Worm (Caenorhabditis elegans): Measurements from ENCODE around the gene W07G4.1.
A peak's percentile ranks its signal among the peaks of the same experiment; 100 is the strongest.

W07G4.1 gene

DNA sequence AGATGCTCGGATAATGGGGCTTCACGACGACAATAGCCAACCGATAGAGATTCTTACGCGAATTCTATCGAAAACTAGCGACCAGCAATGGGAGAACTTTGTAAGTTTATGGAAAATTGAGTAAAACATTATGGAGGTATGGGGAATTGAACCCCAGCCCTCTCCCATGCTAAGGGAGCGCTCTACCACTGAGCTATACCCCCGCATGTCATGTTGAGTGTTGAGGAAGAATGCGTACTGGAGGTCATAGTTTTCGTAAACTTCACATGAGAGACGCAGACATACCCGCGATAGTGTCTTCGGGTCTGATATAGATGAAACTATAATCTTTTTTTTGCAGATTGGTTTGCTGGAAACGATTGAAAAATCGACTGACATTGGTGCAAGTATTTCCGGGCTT is 29.9 kb upstream of the W07G4.1 start:
- TF ChIP-seq nhr-25 (tag; optimal IDR thresholded peaks at IDR 0.05; ENCODE audit: borderline replicate concordance, insufficient read depth) = no peak
- peak; percentile 64 for TF ChIP-seq mxl-3 (GFP tag; optimal IDR thresholded peaks at IDR 0.05)
- TF ChIP-seq nhr-42 (GFP tag; IDR thresholded peaks at IDR 0.05) = 0 out of 2 replicates have a peak, but pooled peaks have one; percentile 48
- no peak for TF ChIP-seq ama-1 (optimal IDR thresholded peaks at IDR 0.05)
- TF ChIP-seq nhr-10 (tag; optimal IDR thresholded peaks at IDR 0.05) = no peak
- peak; percentile 28 for TF ChIP-seq aly-2 (tag; optimal IDR thresholded peaks at IDR 0.05)
- TF ChIP-seq T20F7.1 (GFP tag; optimal IDR thresholded peaks at IDR 0.05) = no peak
- no peak for TF ChIP-seq jun-1 (tag; optimal IDR thresholded peaks at IDR 0.05)
- no peak for TF ChIP-seq nhr-237 (tag; optimal IDR thresholded peaks at IDR 0.05)
- TF ChIP-seq daf-12 (tag; optimal IDR thresholded peaks at IDR 0.05) = no peak
- no peak for TF ChIP-seq Y48G9A.11 (GFP tag; IDR thresholded peaks at IDR 0.05)
- peak; percentile 92 for TF ChIP-seq pha-4 (GFP tag; IDR thresholded peaks at IDR 0.05)
- TF ChIP-seq pha-4 (tag; optimal IDR thresholded peaks at IDR 0.05) = no peak
- TF ChIP-seq ZK337.2 (GFP tag; IDR thresholded peaks at IDR 0.05) = 0 out of 2 replicates have a peak, but pooled peaks have one; percentile 49
- peak; percentile 77 for TF ChIP-seq ztf-7 (tag; optimal IDR thresholded peaks at IDR 0.05)
- TF ChIP-seq nhr-41 (GFP tag; IDR thresholded peaks at IDR 0.05) = peak; percentile 89
- TF ChIP-seq aha-1 (tag) = peak; percentile 42
- no peak for TF ChIP-seq set-16 (GFP tag; IDR thresholded peaks at IDR 0.05)
- TF ChIP-seq ceh-28 (tag; optimal IDR thresholded peaks at IDR 0.05) = no peak
- TF ChIP-seq spr-3 (GFP tag; optimal IDR thresholded peaks at IDR 0.05) = peak; percentile 86
- peak; percentile 69; the same call in 1 of the 2 replicates for TF ChIP-seq D1046.2 (GFP tag; IDR thresholded peaks at IDR 0.05)
- TF ChIP-seq dpl-1 (GFP tag; optimal IDR thresholded peaks at IDR 0.05) = peak; percentile 46
- TF ChIP-seq ctbp-1 (GFP tag; IDR thresholded peaks at IDR 0.05) = peak; percentile 85
- peak; percentile 61 for TF ChIP-seq duxl-1 (tag; optimal IDR thresholded peaks at IDR 0.05; ENCODE audit: poor library complexity)
- TF ChIP-seq zag-1 (tag; optimal IDR thresholded peaks at IDR 0.05) = no peak
- peak; percentile 36 for TF ChIP-seq lin-13 (GFP tag; optimal IDR thresholded peaks at IDR 0.05)
- TF ChIP-seq unc-62 (GFP tag; optimal IDR thresholded peaks at IDR 0.05 in 1 of 2) = no peak
- TF ChIP-seq unc-62 (tag; optimal IDR thresholded peaks at IDR 0.05) = no peak
- peak; percentile 65 for TF ChIP-seq F10B5.3 (tag; optimal IDR thresholded peaks at IDR 0.05)
- TF ChIP-seq hif-1 (tag; optimal IDR thresholded peaks at IDR 0.05) = peak in 1 of 2 experiments; percentile 58
- TF ChIP-seq mep-1 (tag; optimal IDR thresholded peaks at IDR 0.05) = peak; percentile 85
- TF ChIP-seq mdl-1 (tag; optimal IDR thresholded peaks at IDR 0.05) = peak in 1 of 2 experiments; percentile 68
- no peak for TF ChIP-seq nhr-76 (tag; optimal IDR thresholded peaks at IDR 0.05)
- no peak for TF ChIP-seq fos-1 (tag; optimal IDR thresholded peaks at IDR 0.05)
- peak; percentile 69 for TF ChIP-seq Y5F2A.4 (GFP tag; optimal IDR thresholded peaks at IDR 0.05)
- peak; percentile 50 for TF ChIP-seq php-3 (GFP tag; IDR thresholded peaks at IDR 0.05)
- peak; percentile 88 for TF ChIP-seq T26A8.4 (GFP tag; IDR thresholded peaks at IDR 0.05)
- TF ChIP-seq spr-1 (tag; optimal IDR thresholded peaks at IDR 0.05) = peak; percentile 72
- peak; percentile 65 for TF ChIP-seq F49E8.2 (tag; optimal IDR thresholded peaks at IDR 0.05; ENCODE audit: borderline replicate concordance)
- TF ChIP-seq zip-11 (GFP tag; IDR thresholded peaks at IDR 0.05) = peak; percentile 80; the same call in 1 of the 2 replicates
- TF ChIP-seq ceh-20 (GFP tag; IDR thresholded peaks at IDR 0.05) = peak; percentile 78
- TF ChIP-seq attf-4 (tag; optimal IDR thresholded peaks at IDR 0.05) = no peak
- TF ChIP-seq sdz-12 (GFP tag; optimal IDR thresholded peaks at IDR 0.05) = no peak
- TF ChIP-seq snpc-1.2 (GFP tag; IDR thresholded peaks at IDR 0.05) = peak; percentile 83
- TF ChIP-seq snpc-4 (tag; optimal IDR thresholded peaks at IDR 0.05) = no peak
- no peak for TF ChIP-seq ceh-62 (tag; optimal IDR thresholded peaks at IDR 0.05)
- 0 out of 2 replicates have a peak, but pooled peaks have one; percentile 65 for TF ChIP-seq Y75B8A.6 (GFP tag; IDR thresholded peaks at IDR 0.05)
- no peak for TF ChIP-seq pqm-1 (tag; optimal IDR thresholded peaks at IDR 0.05)
- TF ChIP-seq dmd-9 (GFP tag; IDR thresholded peaks at IDR 0.05) = 0 out of 2 replicates have a peak, but pooled peaks have one; percentile 41
- peak; percentile 83 for TF ChIP-seq vab-7 (GFP tag; IDR thresholded peaks at IDR 0.05)
- TF ChIP-seq zfp-3 (GFP tag; conservative IDR thresholded peaks at IDR 0.05) = 0 out of 2 replicates have a peak, but pooled peaks have one; percentile 39
- no peak for TF ChIP-seq daf-8 (GFP tag; IDR thresholded peaks at IDR 0.05)
